Worm (Caenorhabditis elegans) whole organism, midembryonic: Measurements from ENCODE around the gene srz-74.

Experiments
- T22C8.4 ChIP-seq: fragments of 200-800 bp; sonication (Bioruptor generic); IDR thresholded peaks from 2 replicates; pipeline ENCODE4 v1.3.6; 2022; ENCODE audit warnings: missing genetic modification characterization, missing compliant biosample characterization
- cog-1 ChIP-seq: sonication (generic microtip); optimal IDR thresholded peaks from 2 replicates; lab custom pipeline; 2016; ENCODE audit warnings: missing genetic modification characterization, missing compliant biosample characterization
- flt-1 ChIP-seq: fragments of 200-800 bp; sonication (Bioruptor generic); IDR thresholded peaks from 2 replicates; pipeline ENCODE4 v1.3.6; 2022; ENCODE audit warnings: missing genetic modification characterization, missing compliant biosample characterization
- klf-2 ChIP-seq: fragments of 200-800 bp; sonication (Bioruptor generic); conservative IDR thresholded peaks from 2 replicates; pipeline ENCODE4 v1.3.6; 2022; ENCODE audit warnings: missing genetic modification reagents, missing genetic modification characterization, missing compliant biosample characterization
- med-1 ChIP-seq: sonication (generic microtip); optimal IDR thresholded peaks from 2 replicates; lab custom pipeline; 2017; ENCODE audit warnings: missing genetic modification characterization, mild to moderate bottlenecking, missing compliant biosample characterization, antibody characterized with exemption, missing genetic modification reagents; ENCODE audit not compliant: insufficient read depth
- ref-1 ChIP-seq: fragments of 200-800 bp; sonication (Bioruptor generic); conservative IDR thresholded peaks from 2 replicates; pipeline ENCODE4 v1.3.6; 2022; ENCODE audit warnings: missing genetic modification reagents, missing genetic modification characterization, missing compliant biosample characterization
- tab-1 ChIP-seq: fragments of 200-800 bp; sonication (Bioruptor generic); IDR thresholded peaks from 2 replicates; pipeline ENCODE4 v1.3.6; 2022; ENCODE audit warnings: missing genetic modification characterization, missing compliant biosample characterization
- ztf-23 ChIP-seq: fragments of 200-800 bp; sonication (Bioruptor generic); IDR thresholded peaks from 2 replicates; pipeline ENCODE4 v1.3.6; 2022; ENCODE audit warnings: missing genetic modification reagents, missing genetic modification characterization, missing compliant biosample characterization
- ztf-29 ChIP-seq: fragments of 200-800 bp; sonication (Bioruptor generic); IDR thresholded peaks from 2 replicates; pipeline ENCODE4 v1.3.6; 2022; ENCODE audit warnings: missing genetic modification reagents, missing genetic modification characterization, missing compliant biosample characterization

Gene srz-74

DNA sequence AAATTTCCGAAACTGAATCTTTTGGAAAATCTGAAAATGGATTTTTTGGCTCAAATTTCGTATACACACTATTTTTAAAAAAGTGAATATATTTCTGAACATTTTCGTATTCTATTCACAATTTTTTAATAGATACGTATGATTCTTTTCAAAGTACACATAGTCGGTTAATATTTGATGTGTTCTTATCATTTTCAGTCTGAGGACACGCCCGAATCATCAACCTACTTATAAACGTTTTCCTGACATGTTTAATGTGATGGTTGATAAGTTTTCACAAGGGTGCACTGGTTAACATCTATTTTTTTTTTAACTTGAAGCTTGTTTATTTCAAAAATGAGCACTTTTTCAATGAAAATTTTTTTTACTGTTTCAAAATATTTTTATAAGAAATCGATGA is 35.3 kb downstream of the srz-74 start:
- TF ChIP-seq T22C8.4 (GFP tag; lab: Robert Waterston, UW) (no peak), med-1 (no peak), klf-2 (GFP tag; lab: Robert Waterston, UW) (no peak), tab-1 (GFP tag; lab: Robert Waterston, UW) (no peak), ztf-29 (GFP tag; lab: Robert Waterston, UW) (no peak), ztf-23 (GFP tag; lab: Robert Waterston, UW) (no peak), cog-1 (tag; lab: Kevin White, UChicago) (no peak), flt-1 (GFP tag; lab: Robert Waterston, UW) (no peak), ref-1 (GFP tag; lab: Robert Waterston, UW) (no peak)

DNA sequence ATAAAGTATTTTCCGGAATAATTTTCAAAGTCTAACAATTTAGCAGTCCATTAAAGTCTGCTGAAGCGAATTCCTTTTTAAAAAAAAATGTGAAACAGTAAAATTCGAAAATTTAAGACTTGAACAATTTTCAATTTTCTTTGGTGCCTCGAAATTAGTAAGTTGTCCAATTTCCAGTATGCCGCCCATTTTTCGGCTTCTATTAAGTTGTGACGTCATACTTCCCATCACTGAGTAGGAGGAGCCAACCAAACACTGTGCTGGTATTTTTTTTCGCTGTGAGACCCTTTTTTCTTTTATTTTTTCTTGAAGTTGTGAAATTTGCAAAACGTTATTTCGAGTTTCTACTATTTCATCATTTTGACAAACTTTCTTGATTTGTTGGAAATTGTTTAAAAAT is 41.3 kb downstream of the srz-74 start:
- TF ChIP-seq tab-1 (GFP tag; lab: Robert Waterston, UW): no peak
- TF ChIP-seq ref-1 (GFP tag; lab: Robert Waterston, UW): no peak
- TF ChIP-seq T22C8.4 (GFP tag; lab: Robert Waterston, UW): no peak
- TF ChIP-seq cog-1 (tag; lab: Kevin White, UChicago): no peak
- TF ChIP-seq ztf-29 (GFP tag; lab: Robert Waterston, UW): no peak
- TF ChIP-seq klf-2 (GFP tag; lab: Robert Waterston, UW): no peak
- no peak for TF ChIP-seq flt-1 (GFP tag; lab: Robert Waterston, UW)
- TF ChIP-seq ztf-23 (GFP tag; lab: Robert Waterston, UW): no peak
- no peak for TF ChIP-seq med-1

DNA sequence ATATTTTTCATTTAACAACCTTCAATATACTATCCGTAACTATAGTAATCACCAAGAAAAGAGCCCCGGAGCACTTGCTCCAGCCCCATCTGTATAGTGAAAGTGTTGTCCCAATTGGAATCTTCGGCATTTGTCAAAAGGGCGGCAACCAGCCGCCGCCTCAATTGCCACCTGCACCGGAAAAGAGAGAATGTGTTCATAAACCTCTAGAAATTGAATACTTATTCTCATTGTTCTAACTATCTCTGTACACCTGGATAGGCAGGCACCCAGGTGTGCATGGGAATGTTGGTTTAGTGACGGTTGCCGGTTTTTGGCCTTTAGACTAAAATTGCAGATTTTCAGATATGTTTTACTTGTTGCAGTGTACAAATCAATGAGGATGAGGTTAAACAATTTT is 48.7 kb downstream of the srz-74 start:
- no peak for TF ChIP-seq T22C8.4 (GFP tag; lab: Robert Waterston, UW)
- no peak for TF ChIP-seq cog-1 (tag; lab: Kevin White, UChicago)
- TF ChIP-seq med-1: no peak
- no peak for TF ChIP-seq ztf-23 (GFP tag; lab: Robert Waterston, UW)
- no peak for TF ChIP-seq tab-1 (GFP tag; lab: Robert Waterston, UW)
- TF ChIP-seq ref-1 (GFP tag; lab: Robert Waterston, UW): no peak
- no peak for TF ChIP-seq klf-2 (GFP tag; lab: Robert Waterston, UW)

DNA sequence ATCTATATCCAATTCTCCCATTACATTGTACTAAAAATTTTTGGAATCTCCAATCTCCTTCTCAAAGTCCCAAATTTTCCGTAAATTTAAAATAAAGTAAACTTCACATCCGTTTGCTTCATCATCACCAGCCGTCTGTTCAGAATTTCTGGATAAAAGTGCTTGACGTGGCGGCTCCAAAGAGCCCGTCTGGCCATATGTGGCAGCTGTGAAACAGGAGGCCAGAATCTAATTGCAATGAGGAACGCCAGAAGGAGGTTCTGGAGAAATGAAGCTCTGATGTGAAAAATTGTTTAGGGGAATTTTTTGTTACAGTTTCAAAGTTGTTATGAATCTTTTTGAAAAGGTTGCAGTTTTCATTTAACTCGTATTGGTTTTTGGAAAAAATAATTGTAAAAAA is 51.0 kb downstream of the srz-74 start:
- TF ChIP-seq flt-1 (GFP tag; lab: Robert Waterston, UW) (no peak), ztf-29 (GFP tag; lab: Robert Waterston, UW) (no peak), med-1 (no peak), ztf-23 (GFP tag; lab: Robert Waterston, UW) (no peak), klf-2 (GFP tag; lab: Robert Waterston, UW) (no peak), ref-1 (GFP tag; lab: Robert Waterston, UW) (no peak)
